Fruit fly (Drosophila melanogaster): ENCODE results near the gene Or22c.

The Or22c gene

dm6 chr2L:2054289-2054688 lies at the start of gene Or22c:
TSS of gene Or22c (plus strand) at chr2L:2054589.
- TF ChIP-seq CG8478 (optimal IDR thresholded peaks at IDR 0.05) (no peak), CTCF (optimal IDR thresholded peaks at IDR 0.05) (no peak)

dm6 chr2L:2006082-2006669 lies 48.2 kb upstream of the Or22c start, which contains the start of gene CG33543:
TSS of gene CG33543 (minus strand) at chr2L:2006313.
- TF ChIP-seq CG8478 (optimal IDR thresholded peaks at IDR 0.05) = no peak
- TF ChIP-seq CTCF (optimal IDR thresholded peaks at IDR 0.05) = no peak

- no peak for TF ChIP-seq CTCF (optimal IDR thresholded peaks at IDR 0.05)
- TF ChIP-seq CG8478 (optimal IDR thresholded peaks at IDR 0.05) = no peak
Measured at dm6 chr2L:2007093-2007492, 47.3 kb upstream of the Or22c start, which contains the start of gene CG15353. TSS of gene CG15353 (minus strand) at chr2L:2007193.

- no peak for TF ChIP-seq CG8478 (optimal IDR thresholded peaks at IDR 0.05)
- TF ChIP-seq CTCF (optimal IDR thresholded peaks at IDR 0.05) = no peak
Measured at dm6 chr2L:2008114-2008513, 46.3 kb upstream of the Or22c start, which contains the start of gene Nplp4. TSS of gene Nplp4 (plus strand) at chr2L:2008414.

dm6 chr2L:2008980-2009954 lies 45.1 kb upstream of the Or22c start, which contains the start of gene CG4238:
TSS of gene CG4238 (plus strand) at chr2L:2009859.
- TF ChIP-seq CG8478 (optimal IDR thresholded peaks at IDR 0.05) = no peak
- TF ChIP-seq CTCF (optimal IDR thresholded peaks at IDR 0.05) = peak; percentile 1 to 30

dm6 chr2L:2010335-2011061 lies 43.9 kb upstream of the Or22c start:
- no peak for TF ChIP-seq CG8478 (optimal IDR thresholded peaks at IDR 0.05)

dm6 chr2L:2011430-2011829 lies 43.0 kb upstream of the Or22c start:
- no peak for TF ChIP-seq CTCF (optimal IDR thresholded peaks at IDR 0.05)
- TF ChIP-seq CG8478 (optimal IDR thresholded peaks at IDR 0.05) = no peak

- TF ChIP-seq CTCF (optimal IDR thresholded peaks at IDR 0.05) (no peak), CG8478 (optimal IDR thresholded peaks at IDR 0.05) (no peak)
Measured at dm6 chr2L:2013057-2013456, 41.3 kb upstream of the Or22c start.

- TF ChIP-seq CTCF (optimal IDR thresholded peaks at IDR 0.05) (no peak), CG8478 (optimal IDR thresholded peaks at IDR 0.05) (no peak)
Measured at dm6 chr2L:2013836-2014434, 40.5 kb upstream of the Or22c start.

- no peak for TF ChIP-seq CG8478 (optimal IDR thresholded peaks at IDR 0.05)
- no peak for TF ChIP-seq CTCF (optimal IDR thresholded peaks at IDR 0.05)
Measured at dm6 chr2L:2015204-2015603, 39.2 kb upstream of the Or22c start.

- TF ChIP-seq CG8478 (optimal IDR thresholded peaks at IDR 0.05) = no peak
- no peak for TF ChIP-seq CTCF (optimal IDR thresholded peaks at IDR 0.05)
Measured at dm6 chr2L:2022823-2023222, 31.6 kb upstream of the Or22c start.

- TF ChIP-seq CTCF (optimal IDR thresholded peaks at IDR 0.05) (no peak), CG8478 (optimal IDR thresholded peaks at IDR 0.05) (no peak)
Measured at dm6 chr2L:2031522-2031921, 22.9 kb upstream of the Or22c start.

dm6 chr2L:2032076-2032475 lies 22.3 kb upstream of the Or22c start:
- TF ChIP-seq CTCF (optimal IDR thresholded peaks at IDR 0.05) = no peak

- TF ChIP-seq CTCF (optimal IDR thresholded peaks at IDR 0.05) = no peak
- no peak for TF ChIP-seq CG8478 (optimal IDR thresholded peaks at IDR 0.05)
Measured at dm6 chr2L:2035941-2036340, 18.4 kb upstream of the Or22c start, which contains the start of gene CG42296. TSS of gene CG42296 (minus strand) at chr2L:2036041.

dm6 chr2L:2037165-2037550 lies 17.2 kb upstream of the Or22c start, which contains the start of gene lectin-22C:
TSS of gene lectin-22C (minus strand) at chr2L:2037265.
- TF ChIP-seq CTCF (optimal IDR thresholded peaks at IDR 0.05) (no peak), CG8478 (optimal IDR thresholded peaks at IDR 0.05) (no peak)
